Worm (Caenorhabditis elegans) whole organism, young adult: ENCODE results near the gene cyp-14A1.
A peak's percentile ranks its signal among the peaks of the same experiment; 100 is the strongest.

Experiments
- B0035.1 ChIP-seq: sonication (generic microtip); optimal IDR thresholded peaks from 2 replicates; lab custom pipeline; 2016; ENCODE audit warnings: missing genetic modification characterization, mild to moderate bottlenecking, missing compliant biosample characterization, missing genotype, missing genetic modification reagents
- F22D6.2 ChIP-seq: sonication (generic microtip); optimal IDR thresholded peaks from 2 replicates; lab custom pipeline; 2016; ENCODE audit warnings: mild to moderate bottlenecking, missing genetic modification characterization, missing compliant biosample characterization
- F33H1.4 ChIP-seq: fragments of 200-800 bp; sonication (Bioruptor generic); IDR thresholded peaks from 2 replicates; pipeline ENCODE4 v1.3.6; 2022; ENCODE audit warnings: missing genetic modification reagents, missing genetic modification characterization, missing compliant biosample characterization
- K11D2.4 ChIP-seq: fragments of 200-800 bp; sonication (Bioruptor generic); IDR thresholded peaks from 2 replicates; pipeline ENCODE4 v1.3.6; 2022; ENCODE audit warnings: missing genetic modification reagents, missing genetic modification characterization, missing compliant biosample characterization
- K12H6.12 ChIP-seq: fragments of 200-800 bp; sonication (Bioruptor generic); optimal IDR thresholded peaks from 2 replicates; lab custom pipeline; 2018; ENCODE audit warnings: mild to moderate bottlenecking, missing genetic modification characterization, missing compliant biosample characterization
- Y53G8AR.9 ChIP-seq: fragments of 200-800 bp; sonication (Bioruptor generic); conservative IDR thresholded peaks from 2 replicates; pipeline ENCODE4 v1.3.6; 2022; ENCODE audit warnings: missing genetic modification reagents, missing genetic modification characterization, missing compliant biosample characterization
- ZK185.1 ChIP-seq: sonication (generic microtip); optimal IDR thresholded peaks from 2 replicates; lab custom pipeline; 2016; ENCODE audit warnings: mild to moderate bottlenecking, missing genetic modification characterization, missing compliant biosample characterization; ENCODE audit not compliant: poor library complexity, severe bottlenecking
- akir-1 ChIP-seq: fragments of 200-800 bp; sonication (Bioruptor generic); optimal IDR thresholded peaks from 2 replicates; lab custom pipeline; 2018; ENCODE audit warnings: mild to moderate bottlenecking, missing genetic modification characterization, moderate library complexity, missing compliant biosample characterization
- aptf-2 ChIP-seq: fragments of 200-800 bp; sonication (Bioruptor generic); conservative IDR thresholded peaks from 2 replicates; pipeline ENCODE4 v1.3.6; 2022; ENCODE audit warnings: missing genetic modification reagents, missing genetic modification characterization, missing compliant biosample characterization
- atf-7 ChIP-seq: sonication (generic microtip); optimal IDR thresholded peaks from 2 replicates; lab custom pipeline; 2017; ENCODE audit warnings: mild to moderate bottlenecking, missing genetic modification characterization, missing compliant biosample characterization
- athp-1 ChIP-seq: sonication (generic microtip); optimal IDR thresholded peaks from 2 replicates; lab custom pipeline; 2017; ENCODE audit warnings: mild to moderate bottlenecking, missing genetic modification characterization, missing compliant biosample characterization
- attf-6 ChIP-seq: fragments of 200-800 bp; sonication (Bioruptor generic); IDR thresholded peaks from 2 replicates; pipeline ENCODE4 v1.3.6; 2022; ENCODE audit warnings: missing genetic modification reagents, missing genetic modification characterization, missing compliant biosample characterization
- bed-1 ChIP-seq: fragments of 200-800 bp; sonication (Bioruptor generic); IDR thresholded peaks from 2 replicates; pipeline ENCODE4 v1.3.6; 2022; ENCODE audit warnings: missing genetic modification reagents, missing genetic modification characterization, missing compliant biosample characterization
- cebp-1 ChIP-seq, 2 experiments: fragments of 200-800 bp in 1 of 2; sonication (Bioruptor generic) in 1 of 2; sonication (generic microtip) in 1 of 2; IDR thresholded peaks in 1 of 2; optimal IDR thresholded peaks in 1 of 2; 2 replicates each; pipeline versions ENCODE4 v1.3.6 to Lab custom; 2017 to 2022; ENCODE audit warnings: missing compliant biosample characterization in 2 of 2, missing genetic modification characterization in 2 of 2, mild to moderate bottlenecking in 1 of 2, missing genetic modification reagents in 1 of 2, moderate library complexity in 1 of 2
- ceh-100 ChIP-seq: fragments of 200-800 bp; sonication (Bioruptor generic); IDR thresholded peaks from 2 replicates; pipeline ENCODE4 v1.3.6; 2022; ENCODE audit warnings: missing genetic modification reagents, missing genetic modification characterization, missing compliant biosample characterization
- dpff-1 ChIP-seq: sonication (generic microtip); optimal IDR thresholded peaks from 2 replicates; lab custom pipeline; 2017; ENCODE audit warnings: mild to moderate bottlenecking, missing genetic modification characterization, missing compliant biosample characterization
- efl-1 ChIP-seq: fragments of 150-350 bp; optimal IDR thresholded peaks from 2 replicates; lab custom pipeline; 2014; ENCODE audit warnings: missing biosample characterization, missing genetic modification reagents, missing genetic modification characterization
- ets-4 ChIP-seq: fragments of 200-800 bp; sonication (Bioruptor generic); optimal IDR thresholded peaks from 2 replicates; lab custom pipeline; 2018; ENCODE audit warnings: mild to moderate bottlenecking, missing genetic modification characterization, missing compliant biosample characterization
- fkh-3 ChIP-seq: sonication (generic microtip); optimal IDR thresholded peaks from 2 replicates; lab custom pipeline; 2016; ENCODE audit warnings: mild to moderate bottlenecking, missing genetic modification characterization, missing compliant biosample characterization
- gei-17 ChIP-seq: fragments of 200-800 bp; sonication (Bioruptor generic); optimal IDR thresholded peaks from 2 replicates; lab custom pipeline; 2018; ENCODE audit warnings: mild to moderate bottlenecking, missing genetic modification characterization, missing compliant biosample characterization
- hlh-12 ChIP-seq: sonication (generic microtip); optimal IDR thresholded peaks from 2 replicates; lab custom pipeline; 2016; ENCODE audit warnings: missing genetic modification characterization, missing compliant biosample characterization
- hsf-1 ChIP-seq: fragments of 200-800 bp; sonication (Bioruptor generic); IDR thresholded peaks from 2 replicates; pipeline ENCODE4 v1.3.6; 2022; ENCODE audit warnings: missing genetic modification reagents, missing genetic modification characterization, missing compliant biosample characterization
- lag-1 ChIP-seq: fragments of 200-800 bp; sonication (Bioruptor generic); IDR thresholded peaks from 2 replicates; pipeline ENCODE4 v1.3.6; 2022; ENCODE audit warnings: missing genetic modification reagents, missing genetic modification characterization, missing compliant biosample characterization
- madf-8 ChIP-seq: fragments of 200-800 bp; sonication (Bioruptor generic); conservative IDR thresholded peaks from 2 replicates; pipeline ENCODE4 v1.3.6; 2022; ENCODE audit warnings: missing genetic modification reagents, missing genetic modification characterization, missing compliant biosample characterization
- mel-28 ChIP-seq: sonication (generic microtip); optimal IDR thresholded peaks from 2 replicates; lab custom pipeline; 2016; ENCODE audit warnings: borderline replicate concordance, mild to moderate bottlenecking, missing genetic modification characterization, missing compliant biosample characterization
- mes-4 ChIP-seq: sonication (generic microtip); optimal IDR thresholded peaks from 2 replicates; lab custom pipeline; 2016; ENCODE audit warnings: missing genotype, missing genetic modification characterization, missing compliant biosample characterization
- nhr-120 ChIP-seq: fragments of 200-800 bp; sonication (Bioruptor generic); IDR thresholded peaks from 2 replicates; pipeline ENCODE4 v1.3.6; 2022; ENCODE audit warnings: missing genetic modification characterization, missing compliant biosample characterization
- nhr-80 ChIP-seq: sonication (generic microtip); optimal IDR thresholded peaks from 2 replicates; lab custom pipeline; 2016; ENCODE audit warnings: missing genetic modification characterization, missing compliant biosample characterization
- snpc-3.4 ChIP-seq: sonication (generic microtip); optimal IDR thresholded peaks from 2 replicates; lab custom pipeline; 2017; ENCODE audit warnings: missing genetic modification characterization, mild to moderate bottlenecking, missing compliant biosample characterization, antibody characterized with exemption, moderate library complexity, missing genotype, missing genetic modification reagents
- snpc-4 ChIP-seq, 5 experiments: fragments of 150-350 bp in 1 of 5; sonication (generic microtip) in 4 of 5; optimal IDR thresholded peaks; 2 replicates each; lab custom pipeline; 2014 to 2018; ENCODE audit warnings: missing genetic modification characterization in 5 of 5, missing biosample characterization in 3 of 5, antibody characterized with exemption in 2 of 5, mild to moderate bottlenecking in 2 of 5, missing compliant biosample characterization in 2 of 5, missing genotype in 2 of 5, moderate library complexity in 2 of 5, missing genetic modification reagents in 1 of 5
- tbp1 ChIP-seq: fragments of 200-800 bp; sonication (Bioruptor generic); optimal IDR thresholded peaks from 2 replicates; lab custom pipeline; 2018; ENCODE audit warnings: mild to moderate bottlenecking, missing genetic modification characterization, missing compliant biosample characterization
- tbx-9 ChIP-seq: sonication (generic microtip); optimal IDR thresholded peaks from 2 replicates; lab custom pipeline; 2016; ENCODE audit warnings: borderline replicate concordance, missing genetic modification characterization, inconsistent platforms, missing compliant biosample characterization
- tlf-1 ChIP-seq: fragments of 200-800 bp; sonication (Bioruptor generic); optimal IDR thresholded peaks from 2 replicates; lab custom pipeline; 2018; ENCODE audit warnings: mild to moderate bottlenecking, missing genetic modification characterization, missing compliant biosample characterization
- unc-62 ChIP-seq: fragments of 150-350 bp; optimal IDR thresholded peaks from 2 replicates; lab custom pipeline; 2014; ENCODE audit warnings: missing biosample characterization, missing genetic modification reagents, missing genetic modification characterization
- zfh-2 ChIP-seq: fragments of 200-800 bp; sonication (Bioruptor generic); conservative IDR thresholded peaks from 2 replicates; pipeline ENCODE4 v1.3.6; 2022; ENCODE audit warnings: missing genetic modification reagents, missing genetic modification characterization, missing compliant biosample characterization

Gene cyp-14A1

ce11 chrX:13249102-13249501 is 18.1 kb downstream of the cyp-14A1 start:
- TF ChIP-seq F22D6.2 (tag; lab: Kevin White, UChicago) (no peak), mes-4 (tag; lab: Kevin White, UChicago) (no peak), attf-6 (GFP tag; lab: Robert Waterston, UW) (no peak), B0035.1 (tag; lab: Kevin White, UChicago) (no peak), hlh-12 (no peak), unc-62 (GFP tag; lab: Kevin White, UChicago) (no peak), hsf-1 (no peak), athp-1 (tag; lab: Kevin White, UChicago) (no peak), zfh-2 (GFP tag; lab: Robert Waterston, UW) (no peak), tbp1 (GFP tag; lab: Kevin White, UChicago) (no peak), Y53G8AR.9 (GFP tag; lab: Robert Waterston, UW) (no peak), dpff-1 (tag; lab: Kevin White, UChicago) (no peak), gei-17 (GFP tag; lab: Kevin White, UChicago) (no peak), efl-1 (GFP tag; lab: Kevin White, UChicago) (no peak), fkh-3 (no peak), ZK185.1 (tag; lab: Kevin White, UChicago) (no peak)

ce11 chrX:13248265-13248664 is 18.9 kb downstream of the cyp-14A1 start, which contains the start of gene K08H2.7:
TSS of gene K08H2.7 (minus strand) at chrX:13248437.
- no peak for TF ChIP-seq ceh-100 (GFP tag; lab: Robert Waterston, UW)
- TF ChIP-seq tlf-1 (GFP tag; lab: Kevin White, UChicago) = no peak
- TF ChIP-seq atf-7 (tag; lab: Kevin White, UChicago) = no peak
- no peak for TF ChIP-seq snpc-3.4
- TF ChIP-seq dpff-1 (tag; lab: Kevin White, UChicago) = no peak
- no peak for TF ChIP-seq aptf-2 (GFP tag; lab: Robert Waterston, UW)
- no peak for TF ChIP-seq nhr-120 (GFP tag; lab: Robert Waterston, UW)
- TF ChIP-seq, all 124 proteins: peak for 0

ce11 chrX:13247614-13248013 is 19.5 kb downstream of the cyp-14A1 start:
- TF ChIP-seq nhr-80 (tag; lab: Kevin White, UChicago) (peak; percentile 77), cebp-1 (GFP tag; IDR thresholded peaks at IDR 0.05; lab: Robert Waterston, UW) (no peak), cebp-1 (tag; optimal IDR thresholded peaks at IDR 0.05; lab: Kevin White, UChicago) (peak; percentile 0), Y53G8AR.9 (GFP tag; lab: Robert Waterston, UW) (no peak), lag-1 (GFP tag; lab: Robert Waterston, UW) (no peak)

- no peak for TF ChIP-seq akir-1 (GFP tag; lab: Kevin White, UChicago)
- TF ChIP-seq, all 124 proteins: peak for 0
These were observed 20.3 kb downstream of the cyp-14A1 start for ce11 chrX:13246668-13247358.

ce11 chrX:13245090-13245489 is 22.1 kb downstream of the cyp-14A1 start, which contains the start of gene hpl-1:
TSS of gene hpl-1 (plus strand) at chrX:13245390.
- TF ChIP-seq K12H6.12 (tag; lab: Kevin White, UChicago) (no peak), athp-1 (tag; lab: Kevin White, UChicago) (no peak), cebp-1 (GFP tag; IDR thresholded peaks at IDR 0.05; lab: Robert Waterston, UW) (no peak), cebp-1 (tag; optimal IDR thresholded peaks at IDR 0.05; lab: Kevin White, UChicago) (no peak), F33H1.4 (no peak), aptf-2 (GFP tag; lab: Robert Waterston, UW) (no peak), K11D2.4 (no peak), tbx-9 (no peak), bed-1 (GFP tag; lab: Robert Waterston, UW) (no peak), madf-8 (GFP tag; lab: Robert Waterston, UW) (no peak), ets-4 (GFP tag; lab: Kevin White, UChicago) (no peak), mel-28 (tag; lab: Kevin White, UChicago) (no peak), snpc-4 (GFP tag; optimal IDR thresholded peaks at IDR 0.05; lab: Kevin White, UChicago) (no peak), snpc-4 (tag; optimal IDR thresholded peaks at IDR 0.05; lab: Kevin White, UChicago) (no peak)
- TF ChIP-seq, all 124 proteins: peak for 0
